Fruit fly (Drosophila melanogaster) whole organism, embryonic: ENCODE results near the gene scpr-C.
A peak's percentile ranks its signal among the peaks of the same experiment; 100 is the strongest.

Experiments used
- B-H1 ChIP-seq: fragments of 200-800 bp; sonication (Bioruptor generic); IDR thresholded peaks from 3 replicates; pipeline ENCODE4 v1.3.6; 2022; ENCODE audit warnings: missing biosample characterization, missing genetic modification characterization
- Bgb ChIP-seq: fragments of 200-800 bp; sonication (Bioruptor generic); IDR thresholded peaks from 2 replicates; pipeline ENCODE4 v1.3.6; 2022; ENCODE audit warnings: missing biosample characterization, missing genetic modification characterization; ENCODE audit not compliant: partially characterized antibody
- CG10462 ChIP-seq: fragments of 200-800 bp; sonication (Bioruptor generic); optimal IDR thresholded peaks from 2 replicates; lab custom pipeline; 2016; ENCODE audit warnings: missing biosample characterization, missing genetic modification characterization
- CG11504 ChIP-seq: fragments of 200-800 bp; sonication (Bioruptor generic); optimal IDR thresholded peaks from 3 replicates; lab custom pipeline; 2019; ENCODE audit warnings: missing biosample characterization, mild to moderate bottlenecking, missing genetic modification characterization, moderate library complexity
- CG13296 ChIP-seq: fragments of 200-800 bp; sonication (Bioruptor generic); optimal IDR thresholded peaks from 3 replicates; lab custom pipeline; 2018; ENCODE audit warnings: missing biosample characterization, mild to moderate bottlenecking, missing genetic modification characterization
- CG14710 ChIP-seq: fragments of 200-800 bp; sonication (Bioruptor generic); optimal IDR thresholded peaks from 3 replicates; lab custom pipeline; 2019; ENCODE audit warnings: missing biosample characterization, mild to moderate bottlenecking, missing genetic modification characterization, moderate library complexity
- CG1602 ChIP-seq: fragments of 200-800 bp; sonication (Bioruptor generic); optimal IDR thresholded peaks from 3 replicates; lab custom pipeline; 2016; ENCODE audit warnings: missing biosample characterization, missing genetic modification characterization
- CG16779 ChIP-seq: fragments of 200-800 bp; sonication (Bioruptor generic); IDR thresholded peaks from 2 replicates; pipeline ENCODE4 v1.3.6; 2022; ENCODE audit warnings: missing biosample characterization, missing genetic modification characterization
- CG17186 ChIP-seq: fragments of 200-800 bp; sonication (Bioruptor generic); optimal IDR thresholded peaks from 3 replicates; lab custom pipeline; 2017; ENCODE audit warnings: missing biosample characterization, missing genetic modification reagents, missing genetic modification characterization
- CG18262 ChIP-seq: fragments of 200-800 bp; optimal IDR thresholded peaks from 3 replicates; lab custom pipeline; 2019; ENCODE audit warnings: missing biosample characterization, mild to moderate bottlenecking, missing genetic modification characterization, moderate library complexity
- CG1832 ChIP-seq: fragments of 200-800 bp; sonication (Bioruptor generic); optimal IDR thresholded peaks from 2 replicates; lab custom pipeline; 2017; ENCODE audit warnings: missing biosample characterization, mild to moderate bottlenecking, missing genetic modification characterization, inconsistent platforms
- CG18476 ChIP-seq: fragments of 200-800 bp; sonication (Bioruptor generic); optimal IDR thresholded peaks from 2 replicates; lab custom pipeline; 2016; ENCODE audit warnings: missing biosample characterization, mild to moderate bottlenecking, missing genetic modification characterization
- CG2129 ChIP-seq: fragments of 200-800 bp; sonication (Bioruptor generic); IDR thresholded peaks from 2 replicates; pipeline ENCODE4 v1.3.6; 2022; ENCODE audit warnings: missing biosample characterization, missing genetic modification characterization; ENCODE audit not compliant: partially characterized antibody
- CG3065 ChIP-seq: fragments of 200-800 bp; sonication (Bioruptor generic); optimal IDR thresholded peaks from 2 replicates; lab custom pipeline; 2016; ENCODE audit warnings: missing biosample characterization, missing genetic modification characterization
- CG34224 ChIP-seq: fragments of 200-800 bp; sonication (Bioruptor generic); IDR thresholded peaks from 3 replicates; pipeline ENCODE4 v1.3.6; 2022; ENCODE audit warnings: missing biosample characterization, missing genetic modification characterization; ENCODE audit not compliant: partially characterized antibody
- CG3847 ChIP-seq: fragments of 200-800 bp; sonication (Bioruptor generic); IDR thresholded peaks from 2 replicates; pipeline ENCODE4 v1.3.6; 2022; ENCODE audit warnings: missing biosample characterization, missing genetic modification characterization
- CG6791 ChIP-seq: fragments of 200-800 bp; sonication (Bioruptor generic); IDR thresholded peaks from 3 replicates; pipeline ENCODE4 v1.3.6; 2022; ENCODE audit warnings: missing biosample characterization, missing genetic modification characterization; ENCODE audit not compliant: partially characterized antibody
- CG6854 ChIP-seq: fragments of 200-800 bp; sonication (Bioruptor generic); optimal IDR thresholded peaks from 3 replicates; lab custom pipeline; 2017; ENCODE audit warnings: missing biosample characterization, mild to moderate bottlenecking, missing genetic modification characterization
- CG9215 ChIP-seq: fragments of 200-800 bp; sonication (Bioruptor generic); IDR thresholded peaks from 2 replicates; pipeline ENCODE4 v1.3.6; 2022; ENCODE audit warnings: missing biosample characterization, missing genetic modification characterization
- CG9797 ChIP-seq: fragments of 200-800 bp; sonication (Bioruptor generic); optimal IDR thresholded peaks from 3 replicates; lab custom pipeline; 2018; ENCODE audit warnings: missing biosample characterization, mild to moderate bottlenecking, missing genetic modification characterization
- CHES-1-like ChIP-seq: fragments of 200-800 bp; sonication (Bioruptor generic); optimal IDR thresholded peaks from 2 replicates; lab custom pipeline; 2016; ENCODE audit warnings: missing biosample characterization, missing genetic modification characterization
- D ChIP-seq, 2 experiments: fragments of 200-800 bp in 1 of 2; fragments of >200 bp in 1 of 2; sonication (Bioruptor generic) in 1 of 2; optimal IDR thresholded peaks; 2 replicates in 1 of 2; 3 replicates in 1 of 2; lab custom pipeline; 2017; ENCODE audit warnings: mild to moderate bottlenecking in 1 of 2, missing biosample characterization in 1 of 2, missing genetic modification characterization in 1 of 2, missing genetic modification reagents in 1 of 2
- Dfd ChIP-seq, 2 experiments: fragments of >200 bp; optimal IDR thresholded peaks; 2 replicates each; lab custom pipeline; 2017; ENCODE audit warnings: missing biosample characterization in 2 of 2, missing genetic modification characterization in 2 of 2
- E2f2 ChIP-seq: fragments of 200-800 bp; sonication (Bioruptor generic); IDR thresholded peaks from 2 replicates; pipeline ENCODE4 v1.3.6; 2022; ENCODE audit warnings: missing biosample characterization, missing genetic modification characterization
- Fer1 ChIP-seq: fragments of 200-800 bp; sonication (Bioruptor generic); optimal IDR thresholded peaks from 2 replicates; lab custom pipeline; 2017; ENCODE audit warnings: missing biosample characterization, mild to moderate bottlenecking, missing genetic modification characterization
- Jarid2 ChIP-seq: fragments of 200-800 bp; sonication (Bioruptor generic); optimal IDR thresholded peaks from 3 replicates; lab custom pipeline; 2017; ENCODE audit warnings: mild to moderate bottlenecking, missing biosample characterization, missing genetic modification reagents, missing genetic modification characterization
- MBD-R2 ChIP-seq: fragments of 200-800 bp; sonication (Bioruptor generic); IDR thresholded peaks from 2 replicates; pipeline ENCODE4 v1.3.6; 2022; ENCODE audit warnings: missing biosample characterization, missing genetic modification characterization
- Mrtf ChIP-seq: fragments of 200-800 bp; sonication (Bioruptor generic); IDR thresholded peaks from 3 replicates; pipeline ENCODE4 v1.3.6; 2022; ENCODE audit warnings: missing biosample characterization, missing genetic modification characterization
- NC2β ChIP-seq: fragments of 200-800 bp; sonication (Bioruptor generic); optimal IDR thresholded peaks from 2 replicates; lab custom pipeline; 2016; ENCODE audit warnings: missing biosample characterization, missing genetic modification characterization
- Nf-YB ChIP-seq: fragments of 200-800 bp; sonication (Bioruptor generic); optimal IDR thresholded peaks from 3 replicates; lab custom pipeline; 2019; ENCODE audit warnings: missing biosample characterization, mild to moderate bottlenecking, missing genetic modification characterization, moderate library complexity
- ab ChIP-seq: fragments of 200-800 bp; sonication (Bioruptor generic); optimal IDR thresholded peaks from 2 replicates; lab custom pipeline; 2016; ENCODE audit warnings: missing biosample characterization, missing genetic modification characterization
- amos ChIP-seq: fragments of 200-800 bp; sonication (Bioruptor generic); IDR thresholded peaks from 2 replicates; pipeline ENCODE4 v1.3.6; 2022; ENCODE audit warnings: missing biosample characterization, missing genetic modification characterization; ENCODE audit not compliant: partially characterized antibody
- bcd ChIP-seq: fragments of 200-800 bp; sonication (Bioruptor generic); optimal IDR thresholded peaks from 2 replicates; lab custom pipeline; 2017; ENCODE audit warnings: missing biosample characterization, mild to moderate bottlenecking, missing genetic modification characterization
- dmrt11E ChIP-seq: fragments of 200-800 bp; sonication (Bioruptor generic); optimal IDR thresholded peaks from 3 replicates; lab custom pipeline; 2018; ENCODE audit warnings: missing biosample characterization, mild to moderate bottlenecking, missing genetic modification characterization, moderate library complexity
- dmrt99B ChIP-seq: fragments of 200-800 bp; sonication (Bioruptor generic); optimal IDR thresholded peaks from 2 replicates; lab custom pipeline; 2018; ENCODE audit warnings: missing biosample characterization, mild to moderate bottlenecking, missing genetic modification characterization, moderate library complexity
- emc ChIP-seq: fragments of 200-800 bp; sonication (Bioruptor generic); optimal IDR thresholded peaks from 2 replicates; lab custom pipeline; 2016; ENCODE audit warnings: missing biosample characterization, missing genetic modification characterization
- exex ChIP-seq: fragments of 200-800 bp; sonication (Bioruptor generic); optimal IDR thresholded peaks from 4 replicates; lab custom pipeline; 2018; ENCODE audit warnings: missing biosample characterization, mild to moderate bottlenecking, missing genetic modification characterization, moderate library complexity
- kah ChIP-seq: fragments of 200-800 bp; sonication (Bioruptor generic); optimal IDR thresholded peaks from 2 replicates; lab custom pipeline; 2018; ENCODE audit warnings: missing biosample characterization, mild to moderate bottlenecking, missing genetic modification characterization
- knrl ChIP-seq: fragments of 200-800 bp; sonication (Bioruptor generic); IDR thresholded peaks from 3 replicates; pipeline ENCODE4 v1.3.6; 2022; ENCODE audit warnings: missing biosample characterization, missing genetic modification characterization; ENCODE audit not compliant: partially characterized antibody
- lab ChIP-seq: fragments of 200-800 bp; sonication (Bioruptor generic); optimal IDR thresholded peaks from 3 replicates; lab custom pipeline; 2017; ENCODE audit warnings: missing biosample characterization, missing genetic modification characterization, mild to moderate bottlenecking, moderate library complexity, missing genetic modification reagents
- nau ChIP-seq: fragments of 200-800 bp; sonication (Bioruptor generic); optimal IDR thresholded peaks from 3 replicates; lab custom pipeline; 2017; ENCODE audit warnings: missing biosample characterization, mild to moderate bottlenecking, missing genetic modification characterization, missing genetic modification reagents
- pnt ChIP-seq: fragments of 200-800 bp; sonication (Bioruptor generic); optimal IDR thresholded peaks from 3 replicates; lab custom pipeline; 2016; ENCODE audit warnings: missing biosample characterization, missing genetic modification characterization
- pzg ChIP-seq: fragments of 200-800 bp; sonication (Bioruptor generic); optimal IDR thresholded peaks from 3 replicates; lab custom pipeline; 2018; ENCODE audit warnings: missing biosample characterization, mild to moderate bottlenecking, missing genetic modification characterization, moderate library complexity
- sima ChIP-seq: fragments of 200-800 bp; sonication (Bioruptor generic); optimal IDR thresholded peaks from 2 replicates; lab custom pipeline; 2016; ENCODE audit warnings: missing biosample characterization, missing genetic modification characterization
- tin ChIP-seq: fragments of 200-800 bp; sonication (Bioruptor generic); optimal IDR thresholded peaks from 3 replicates; lab custom pipeline; 2016; ENCODE audit warnings: missing biosample characterization, missing genetic modification characterization
- tna ChIP-seq: fragments of 200-800 bp; sonication (Bioruptor generic); IDR thresholded peaks from 2 replicates; pipeline ENCODE4 v1.3.6; 2022; ENCODE audit warnings: missing biosample characterization, missing genetic modification characterization; ENCODE audit not compliant: partially characterized antibody
- zfh2 ChIP-seq: fragments of 200-800 bp; sonication (Bioruptor generic); optimal IDR thresholded peaks from 2 replicates; lab custom pipeline; 2016; ENCODE audit warnings: missing biosample characterization, missing genetic modification characterization

scpr-C gene

dm6 chr3R:11209801-11210402, 15.4 kb upstream of the scpr-C start, which contains the start of the genes SdhC and Tctp (continued):
- TF ChIP-seq CG11504 (peak; percentile 60), kah (GFP tag; lab: Kevin White, UChicago) (peak; percentile 13), D (optimal IDR thresholded peaks at IDR 0.05; lab: Kevin White, UChicago) (no peak), D (GFP tag; optimal IDR thresholded peaks at IDR 0.05; lab: Kevin White, UChicago) (no peak), Dfd (GFP tag; optimal IDR thresholded peaks at IDR 0.05; lab: Kevin White, UChicago) (no peak), CG18476 (GFP tag; lab: Kevin White, UChicago) (peak; percentile 38), Mrtf (GFP tag; lab: Robert Waterston, UW) (no peak), NC2β (GFP tag; lab: Kevin White, UChicago) (peak; percentile 30), CG9215 (GFP tag; lab: Robert Waterston, UW) (peak; percentile 18; the same call in 1 of the 2 replicates), tna (peak; percentile 40; the same call in 1 of the 2 replicates), zfh2 (peak; percentile 14), MBD-R2 (0 out of 2 replicates have a peak, but pooled peaks have one; percentile 25), CG1832 (GFP tag; lab: Kevin White, UChicago) (no peak), emc (GFP tag; lab: Kevin White, UChicago) (no peak), CG6854 (GFP tag; lab: Kevin White, UChicago) (no peak), CG13296 (peak; percentile 58), Bgb (peak; percentile 66), bcd (GFP tag; lab: Kevin White, UChicago) (peak; percentile 22), Nf-YB (GFP tag; lab: Kevin White, UChicago) (peak; percentile 16), tin (GFP tag; lab: Kevin White, UChicago) (peak; percentile 49), lab (GFP tag; lab: Kevin White, UChicago) (peak; percentile 41), CG2129 (no peak), CG16779 (GFP tag; lab: Robert Waterston, UW) (no peak), dmrt99B (tag; lab: Kevin White, UChicago) (peak; percentile 9), CG3847 (GFP tag; lab: Robert Waterston, UW) (peak; percentile 28; the same call in 1 of the 2 replicates), CG10462 (GFP tag; lab: Kevin White, UChicago) (peak; percentile 39), CG6791 (GFP tag; lab: Robert Waterston, UW) (peak; percentile 62), CG9797 (peak; percentile 67), ab (GFP tag; lab: Kevin White, UChicago) (peak; percentile 1), CG18262 (peak; percentile 62), CG17186 (GFP tag; lab: Kevin White, UChicago) (peak; percentile 40), dmrt11E (tag; lab: Kevin White, UChicago) (peak; percentile 47), CG1602 (peak; percentile 0), knrl (GFP tag; lab: Robert Waterston, UW) (peak; percentile 48; the same call in 2 of the 3 replicates), E2f2 (GFP tag; lab: Robert Waterston, UW) (0 out of 2 replicates have a peak, but pooled peaks have one; percentile 18), amos (GFP tag; lab: Robert Waterston, UW) (peak; percentile 49; the same call in 1 of the 2 replicates), CHES-1-like (GFP tag; lab: Kevin White, UChicago) (peak; percentile 10), pnt (no peak), sima (GFP tag; lab: Kevin White, UChicago) (no peak), nau (GFP tag; lab: Kevin White, UChicago) (no peak), Jarid2 (no peak), CG14710 (peak; percentile 89), CG34224 (peak; percentile 32; the same call in 1 of the 3 replicates), B-H1 (GFP tag; lab: Robert Waterston, UW) (no peak), exex (peak; percentile 23), Fer1 (GFP tag; lab: Kevin White, UChicago) (peak; percentile 50), CG3065 (GFP tag; lab: Kevin White, UChicago) (peak; percentile 18), pzg (GFP tag; lab: Kevin White, UChicago) (peak; percentile 74)
